Worm (Caenorhabditis elegans): Measurements from ENCODE around the gene ugt-60.

ugt-60 gene

ce11 chrIII:9626602-9627001 lies 52.2 kb downstream of the ugt-60 start:
- TF ChIP-seq elt-1 (tag; optimal IDR thresholded peaks at IDR 0.05) (no peak), blmp-1 (tag; optimal IDR thresholded peaks at IDR 0.05; ENCODE audit: insufficient read depth) (no peak), nhr-21 (tag; optimal IDR thresholded peaks at IDR 0.05) (no peak), peb-1 (tag; optimal IDR thresholded peaks at IDR 0.05) (no peak), F13H6.1 (tag; optimal IDR thresholded peaks at IDR 0.05) (no peak), nhr-77 (tag; optimal IDR thresholded peaks at IDR 0.05) (no peak), gmeb-1 (tag; optimal IDR thresholded peaks at IDR 0.05) (no peak), nhr-129 (tag; optimal IDR thresholded peaks at IDR 0.05) (peak; percentile 4), ztf-4 (tag; optimal IDR thresholded peaks at IDR 0.05) (peak; percentile 3)
